Fruit fly (Drosophila melanogaster): ENCODE results near the gene CG45544.

CG45544 gene

DNA sequence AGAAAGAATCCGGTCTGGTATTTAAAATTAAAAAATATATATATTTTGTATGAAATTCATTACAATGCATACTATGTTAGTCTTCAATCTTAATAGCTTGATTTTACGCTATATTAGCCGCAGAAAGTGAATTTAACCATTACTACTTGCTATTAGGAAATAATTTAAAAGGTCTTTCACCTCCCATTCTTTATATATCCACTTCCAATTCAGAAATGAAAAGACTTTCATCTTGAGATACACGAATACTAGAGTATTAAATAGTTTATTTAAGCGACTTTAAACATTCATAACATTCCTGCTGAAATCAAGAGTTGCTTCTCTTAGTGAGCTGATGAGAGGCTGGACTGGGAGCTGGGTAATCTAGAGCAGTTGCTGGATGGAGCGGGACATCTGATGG, 11.6 kb upstream of the CG45544 start, which contains the start of gene CG31445:
Gene CG31445, minus strand, starts transcription at position 101 of the 400 bp plus-strand sequence.
- TF ChIP-seq ttk (optimal IDR thresholded peaks at IDR 0.05), result no peak
- TF ChIP-seq h (optimal IDR thresholded peaks at IDR 0.05), result no peak
- TF ChIP-seq Sin3A (optimal IDR thresholded peaks at IDR 0.05), result no peak
- TF ChIP-seq psq (optimal IDR thresholded peaks at IDR 0.05), result no peak
- no peak for TF ChIP-seq Myc (optimal IDR thresholded peaks at IDR 0.05)

DNA sequence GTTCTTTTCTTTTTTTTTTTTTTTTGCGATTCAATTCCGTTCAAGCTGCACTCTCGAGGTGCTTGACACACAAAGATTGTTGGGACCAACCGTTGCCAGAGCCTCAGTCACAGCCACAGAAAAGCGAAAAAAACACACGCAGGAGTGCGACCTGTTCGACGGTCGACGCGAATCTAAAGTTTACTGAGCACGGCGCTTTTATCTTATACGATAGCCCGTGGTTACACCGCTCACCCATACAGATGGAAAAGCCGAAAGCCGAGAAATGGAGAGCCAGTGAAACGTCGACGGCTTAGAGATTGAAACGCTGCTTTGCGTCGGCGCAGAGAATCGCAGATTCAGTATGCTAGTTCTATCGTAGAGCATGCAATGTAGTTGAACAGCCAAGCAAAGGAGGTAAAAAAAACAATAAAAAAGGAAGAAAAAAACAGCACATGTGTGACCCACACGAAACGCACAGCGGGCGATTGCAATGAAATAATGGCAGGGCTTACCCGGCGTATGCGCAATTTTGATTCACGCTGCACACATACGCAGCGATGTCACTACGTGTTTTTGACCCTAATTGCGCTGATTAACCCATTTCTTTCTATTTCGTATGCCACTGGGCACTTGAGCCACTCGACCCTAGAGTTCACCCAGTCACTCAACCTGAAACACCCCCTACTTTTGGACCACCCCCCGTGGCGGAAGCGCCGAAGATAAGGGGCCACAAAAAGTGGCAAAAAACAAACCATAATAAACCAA, 5.8 kb upstream of the CG45544 start, which contains the start of gene SP1029:
Gene SP1029, minus strand, starts transcription at position 180 of the 747 bp plus-strand sequence.
- no peak for TF ChIP-seq insv (optimal IDR thresholded peaks at IDR 0.05)
- no peak for TF ChIP-seq psq (optimal IDR thresholded peaks at IDR 0.05)
- TF ChIP-seq Myc (optimal IDR thresholded peaks at IDR 0.05), result no peak
- TF ChIP-seq Sin3A (optimal IDR thresholded peaks at IDR 0.05), result no peak
- TF ChIP-seq ttk (optimal IDR thresholded peaks at IDR 0.05), result no peak
- TF ChIP-seq h (optimal IDR thresholded peaks at IDR 0.05), result no peak

DNA sequence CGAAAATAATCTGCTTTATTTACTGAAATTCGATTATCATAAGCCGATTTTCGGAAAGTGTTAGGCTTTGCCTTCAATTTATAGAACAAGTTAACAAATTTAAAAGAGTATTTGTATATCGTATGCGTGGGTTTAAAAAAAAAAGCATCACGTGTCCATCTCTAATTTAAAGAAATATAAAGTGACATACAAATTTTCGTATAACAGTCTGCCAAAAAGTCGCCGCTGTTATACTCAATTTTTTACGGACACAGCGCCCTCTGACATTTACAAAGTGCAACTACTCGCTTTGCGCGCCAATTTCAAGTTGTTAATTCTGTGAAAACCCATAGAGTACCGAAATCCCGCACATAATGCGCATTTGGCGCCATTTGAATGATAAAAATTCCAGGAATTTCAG, 4.9 kb upstream of the CG45544 start:
- TF ChIP-seq h (optimal IDR thresholded peaks at IDR 0.05) (no peak), psq (optimal IDR thresholded peaks at IDR 0.05) (no peak), Sin3A (optimal IDR thresholded peaks at IDR 0.05) (no peak), insv (optimal IDR thresholded peaks at IDR 0.05) (no peak), Myc (optimal IDR thresholded peaks at IDR 0.05) (no peak), ttk (optimal IDR thresholded peaks at IDR 0.05) (no peak)

DNA sequence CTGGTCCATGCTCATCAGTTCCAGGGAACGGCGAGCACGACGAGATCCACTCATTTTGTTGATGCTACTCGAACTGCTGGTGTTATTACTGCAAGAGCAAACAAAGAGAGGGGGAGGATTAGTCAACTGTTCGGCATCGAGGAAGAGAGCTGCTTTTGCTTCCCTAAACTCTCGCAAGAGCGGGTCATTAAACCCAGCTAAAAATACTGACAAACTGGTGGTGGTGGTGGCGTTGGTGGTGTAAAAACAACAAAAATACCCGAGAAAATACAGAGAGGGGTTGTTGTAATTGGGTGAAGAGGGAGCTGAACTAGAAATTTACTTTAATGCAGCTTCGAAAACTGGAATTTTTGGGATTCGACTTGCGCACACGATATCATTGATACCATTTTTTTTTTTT, 2.4 kb upstream of the CG45544 start:
- TF ChIP-seq h (optimal IDR thresholded peaks at IDR 0.05) (no peak), insv (optimal IDR thresholded peaks at IDR 0.05) (no peak)

DNA sequence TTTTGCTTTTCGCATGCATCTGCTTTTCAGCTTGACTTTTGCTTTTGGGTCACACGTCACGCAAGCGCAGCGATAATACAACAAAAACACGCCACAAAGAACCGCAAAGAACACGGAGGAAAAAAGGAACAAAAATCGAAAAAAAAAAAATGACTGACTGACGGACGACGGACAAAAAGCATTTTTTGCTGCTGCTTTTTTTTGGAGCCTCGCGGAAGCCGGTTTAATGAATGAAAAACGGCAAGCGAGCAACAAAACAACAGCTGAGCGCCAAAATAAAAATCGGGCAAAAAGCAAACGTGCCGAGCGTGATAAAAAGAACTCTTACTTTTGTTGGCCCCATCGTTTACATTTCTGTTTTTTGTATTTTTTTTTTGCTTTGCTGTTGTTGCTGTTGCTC, 1.9 kb upstream of the CG45544 start:
- TF ChIP-seq ttk (optimal IDR thresholded peaks at IDR 0.05) (no peak), h (optimal IDR thresholded peaks at IDR 0.05) (no peak), Myc (optimal IDR thresholded peaks at IDR 0.05) (no peak), insv (optimal IDR thresholded peaks at IDR 0.05) (no peak), Sin3A (optimal IDR thresholded peaks at IDR 0.05) (no peak), psq (optimal IDR thresholded peaks at IDR 0.05) (no peak)

DNA sequence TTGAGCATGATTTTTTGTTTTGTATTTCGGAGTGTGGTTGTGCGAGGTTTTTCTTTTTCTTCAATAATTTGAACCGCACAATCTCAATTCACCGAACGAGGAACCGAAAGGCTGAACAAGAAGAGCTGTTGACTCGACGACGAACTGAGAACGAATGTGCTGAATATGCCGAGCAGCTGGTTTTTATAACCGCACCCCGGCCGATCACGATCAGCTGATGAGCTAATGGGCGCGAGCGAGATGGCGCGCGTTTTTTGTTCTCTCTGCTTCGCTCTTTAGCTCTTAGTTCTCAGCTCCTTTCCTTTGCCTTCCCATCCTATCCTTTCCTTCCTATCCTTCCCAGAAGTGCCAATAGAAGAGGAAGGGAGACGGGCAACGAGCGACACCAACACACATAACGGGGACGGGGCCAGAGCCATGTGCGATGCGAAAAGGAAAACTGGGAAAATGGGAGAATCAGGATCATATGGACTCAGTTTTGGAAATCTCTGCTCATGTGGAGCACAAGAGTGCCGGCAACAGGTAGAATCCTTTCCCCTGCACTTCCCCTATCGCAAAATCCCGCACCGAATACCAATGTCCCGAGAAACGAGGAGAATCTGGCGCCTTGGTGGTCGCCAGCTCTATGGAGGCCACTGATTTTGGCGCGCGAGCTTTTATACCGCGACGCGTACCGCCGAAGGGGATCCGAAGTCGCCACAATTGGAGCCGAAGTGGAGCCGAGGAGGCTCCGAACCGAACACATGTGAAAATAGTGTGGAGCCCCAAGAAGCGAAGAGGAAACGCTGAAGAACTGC, 921 bp upstream of the CG45544 start, which contains the start of gene stg:
Gene stg, minus strand, starts transcription at position 635 of the 797 bp plus-strand sequence.
- TF ChIP-seq Sin3A (optimal IDR thresholded peaks at IDR 0.05) (no peak), h (optimal IDR thresholded peaks at IDR 0.05) (no peak), ttk (optimal IDR thresholded peaks at IDR 0.05) (no peak), Myc (optimal IDR thresholded peaks at IDR 0.05) (no peak), psq (optimal IDR thresholded peaks at IDR 0.05) (no peak), insv (optimal IDR thresholded peaks at IDR 0.05) (no peak)

DNA sequence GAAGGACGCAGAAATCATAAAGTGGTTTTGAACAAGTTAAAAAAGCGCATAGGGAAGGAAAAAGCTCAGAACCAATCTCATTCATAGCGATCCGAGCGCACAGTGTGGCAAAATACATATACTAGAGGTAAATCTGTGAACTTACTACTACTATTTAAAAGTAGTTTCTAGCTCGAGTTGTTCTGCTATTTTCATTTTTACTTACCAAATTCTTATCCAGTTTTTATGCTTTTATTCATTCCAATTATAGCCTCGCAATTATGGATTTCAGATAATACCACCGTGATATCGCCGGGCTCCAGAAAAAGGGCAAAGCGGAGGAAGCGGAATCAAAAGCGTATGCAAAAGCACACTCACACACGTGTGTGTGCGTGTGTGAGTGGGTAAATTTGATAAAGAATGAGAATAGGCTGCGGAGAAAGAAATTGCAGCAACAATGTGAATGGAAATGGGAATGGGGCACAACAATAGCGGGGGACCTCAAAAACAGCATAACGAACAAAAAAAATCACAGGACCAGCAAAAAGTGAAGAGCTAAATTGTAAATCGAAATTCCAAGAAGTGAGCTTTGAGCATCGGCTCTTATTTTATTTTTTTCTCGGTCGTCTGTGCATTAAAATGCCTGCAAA, 640 bp downstream of the CG45544 start:
- no peak for TF ChIP-seq Sin3A (optimal IDR thresholded peaks at IDR 0.05)

DNA sequence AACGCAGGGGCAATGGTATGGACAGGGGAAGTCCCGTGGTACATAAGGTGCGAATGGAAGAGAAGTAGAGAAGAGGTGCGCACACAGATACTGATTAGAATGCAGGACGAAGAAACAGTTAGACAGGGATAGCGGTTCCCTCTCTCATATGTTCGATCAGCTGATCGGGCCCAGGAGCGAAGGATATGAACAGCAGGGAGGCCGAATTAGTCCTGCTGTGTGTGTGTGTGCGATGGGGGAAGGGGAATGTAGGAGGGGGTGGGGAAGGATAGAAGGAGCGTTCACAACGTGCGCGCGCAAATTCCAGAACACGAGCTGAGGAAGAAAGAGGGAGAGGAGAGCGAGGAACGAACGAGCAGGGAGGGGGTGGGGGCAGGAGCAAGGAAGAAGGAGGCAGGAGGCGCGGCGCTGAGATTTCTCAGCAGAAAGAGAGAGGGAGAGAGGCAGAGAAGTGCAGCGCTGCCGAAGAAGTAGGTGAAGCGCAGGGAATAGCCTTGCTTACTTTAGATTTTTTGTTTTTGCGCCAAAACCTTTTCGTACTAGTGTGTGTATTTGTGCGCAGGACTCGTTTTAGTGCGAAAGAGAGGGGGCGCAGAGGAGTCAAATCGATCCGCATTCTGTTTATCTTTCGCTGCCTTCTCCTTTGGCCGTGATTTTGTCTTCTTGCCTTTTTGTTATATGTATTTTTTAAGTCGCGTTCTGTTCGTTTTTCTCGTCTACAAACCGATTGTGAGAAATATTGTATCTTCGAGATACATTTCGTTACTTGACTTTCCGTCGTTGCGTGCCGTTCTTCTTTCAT, 1.8 kb downstream of the CG45544 start:
- TF ChIP-seq insv (optimal IDR thresholded peaks at IDR 0.05), result no peak
- no peak for TF ChIP-seq Myc (optimal IDR thresholded peaks at IDR 0.05)
- no peak for TF ChIP-seq psq (optimal IDR thresholded peaks at IDR 0.05)
- no peak for TF ChIP-seq h (optimal IDR thresholded peaks at IDR 0.05)
- no peak for TF ChIP-seq Sin3A (optimal IDR thresholded peaks at IDR 0.05)
- no peak for TF ChIP-seq ttk (optimal IDR thresholded peaks at IDR 0.05)

DNA sequence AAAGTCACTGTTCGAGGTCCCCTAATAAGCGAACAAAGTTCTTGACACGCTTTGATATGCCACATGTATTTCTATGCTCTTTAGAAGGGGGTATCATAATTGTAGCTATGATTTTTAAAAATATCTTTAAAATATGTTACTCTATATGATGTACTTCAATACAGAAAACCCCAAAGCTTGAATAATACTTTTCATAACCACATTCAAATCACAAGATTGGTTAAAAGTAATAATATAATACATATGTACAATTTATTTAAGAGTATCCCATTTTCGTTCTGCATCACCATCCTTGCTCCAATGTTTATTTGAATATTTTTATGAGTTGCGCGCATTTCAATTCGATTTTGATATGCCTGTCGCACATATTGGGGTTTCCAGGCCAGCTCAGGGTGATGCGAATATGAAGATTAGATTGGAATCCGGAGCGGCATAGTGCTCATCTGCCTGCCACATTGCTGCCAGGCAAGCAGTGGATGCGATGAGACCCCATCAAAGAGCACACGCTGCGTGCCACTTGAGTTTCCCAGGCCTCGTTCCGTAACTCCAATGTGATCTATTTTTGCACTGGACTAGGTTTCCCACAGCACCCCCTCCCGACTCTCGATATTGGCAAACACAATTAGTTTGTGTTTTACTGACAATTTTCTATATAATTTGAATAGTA, 3.3 kb downstream of the CG45544 start:
- TF ChIP-seq ttk (optimal IDR thresholded peaks at IDR 0.05), result no peak
- no peak for TF ChIP-seq h (optimal IDR thresholded peaks at IDR 0.05)
- TF ChIP-seq Sin3A (optimal IDR thresholded peaks at IDR 0.05), result no peak
- no peak for TF ChIP-seq psq (optimal IDR thresholded peaks at IDR 0.05)

DNA sequence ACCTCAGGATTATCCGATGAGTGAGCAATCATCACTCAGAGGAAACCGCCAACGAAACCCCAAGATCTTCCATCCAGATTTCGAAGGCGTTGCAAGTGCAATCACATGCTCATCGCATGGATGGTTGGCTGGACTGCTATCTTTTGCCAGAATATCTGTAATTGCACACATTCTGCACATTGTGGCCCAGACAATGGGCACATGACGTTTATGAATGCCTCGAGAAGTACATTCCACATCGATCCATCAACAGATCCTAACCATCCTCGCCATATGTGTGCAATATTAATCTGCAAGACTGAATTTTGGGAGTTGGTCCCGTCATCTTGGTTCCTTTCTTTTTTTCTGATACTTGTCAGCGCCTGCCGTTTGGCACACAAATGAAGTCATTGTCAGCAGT, 6.2 kb downstream of the CG45544 start:
- TF ChIP-seq Myc (optimal IDR thresholded peaks at IDR 0.05), result no peak
- TF ChIP-seq h (optimal IDR thresholded peaks at IDR 0.05), result no peak
- no peak for TF ChIP-seq insv (optimal IDR thresholded peaks at IDR 0.05)
- TF ChIP-seq psq (optimal IDR thresholded peaks at IDR 0.05), result no peak
- no peak for TF ChIP-seq ttk (optimal IDR thresholded peaks at IDR 0.05)
- no peak for TF ChIP-seq Sin3A (optimal IDR thresholded peaks at IDR 0.05)

DNA sequence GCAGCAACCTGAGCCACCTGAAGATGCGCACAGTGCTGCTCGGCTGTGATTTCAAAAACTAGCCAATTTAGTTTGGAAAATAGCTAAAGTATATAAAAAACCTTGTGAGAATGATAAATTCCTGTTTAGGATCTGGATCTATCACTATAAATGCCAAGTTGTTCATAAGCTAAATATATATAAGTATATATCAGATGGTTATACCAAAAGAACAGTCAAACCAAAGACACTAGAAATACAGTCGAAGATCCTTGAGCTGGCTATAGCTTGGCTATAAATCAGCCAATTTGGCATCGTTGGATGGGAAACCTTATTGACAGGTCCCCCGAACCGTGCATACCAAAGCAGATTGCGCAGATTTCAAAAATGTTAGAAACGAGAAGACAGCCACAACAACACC, 7.0 kb downstream of the CG45544 start:
- TF ChIP-seq ttk (optimal IDR thresholded peaks at IDR 0.05), result no peak
- TF ChIP-seq h (optimal IDR thresholded peaks at IDR 0.05), result no peak
- no peak for TF ChIP-seq insv (optimal IDR thresholded peaks at IDR 0.05)

Measured in Kc167 (cell line).